Fruit fly (Drosophila melanogaster): ENCODE results near the gene CG8349.

dm6 chr2L:8230255-8230654 is 14.5 kb downstream of the CG8349 start:
- no peak for TF ChIP-seq Pif1B (GFP tag; optimal IDR thresholded peaks at IDR 0.05)
- TF ChIP-seq CG4496 (GFP tag; IDR thresholded peaks at IDR 0.05), result peak; percentile 64; the same call in 1 of the 3 replicates
- TF ChIP-seq Pif1A (GFP tag; optimal IDR thresholded peaks at IDR 0.05), result no peak
- no peak for TF ChIP-seq CG13204 (GFP tag; optimal IDR thresholded peaks at IDR 0.05)
- TF ChIP-seq CG8159 (tag; optimal IDR thresholded peaks at IDR 0.05), result peak; percentile 48
- no peak for TF ChIP-seq rn (GFP tag; IDR thresholded peaks at IDR 0.05)
- peak; percentile 26 for TF ChIP-seq CG17806 (tag; optimal IDR thresholded peaks at IDR 0.05)
- 0 out of 2 replicates have a peak, but pooled peaks have one; percentile 10 for TF ChIP-seq CG12605 (GFP tag; IDR thresholded peaks at IDR 0.05)
- TF ChIP-seq CG14655 (GFP tag; optimal IDR thresholded peaks at IDR 0.05), result peak; percentile 7
- peak; percentile 28 for TF ChIP-seq CG15710 (tag; optimal IDR thresholded peaks at IDR 0.05)
- peak; percentile 32 for TF ChIP-seq CG8301 (tag; optimal IDR thresholded peaks at IDR 0.05)
- TF ChIP-seq Snoo (tag; optimal IDR thresholded peaks at IDR 0.05), result no peak
- no peak for TF ChIP-seq CG9948 (tag; optimal IDR thresholded peaks at IDR 0.05)
- no peak for TF ChIP-seq fd96Ca (GFP tag; IDR thresholded peaks at IDR 0.05)

Measured in whole organism, pupa.